Worm (Caenorhabditis elegans) whole organism, mixed stage, embryonic: ENCODE measurements around the gene pat-3.

Experiments used
- M03D4.4 ChIP-seq: sonication (generic microtip); optimal IDR thresholded peaks from 2 replicates; lab custom pipeline; 2017; ENCODE audit warnings: mild to moderate bottlenecking, missing genetic modification characterization, missing compliant biosample characterization
- bed-3 ChIP-seq: fragments of 200-800 bp; sonication (Bioruptor generic); optimal IDR thresholded peaks from 3 replicates; lab custom pipeline; 2018; ENCODE audit warnings: mild to moderate bottlenecking, missing genetic modification characterization, moderate library complexity, missing compliant biosample characterization
- blmp-1 ChIP-seq: fragments of 150-350 bp; optimal IDR thresholded peaks from 2 replicates; lab custom pipeline; 2014; ENCODE audit warnings: missing biosample characterization, missing genetic modification characterization
- ceh-39 ChIP-seq: fragments of 150-350 bp; optimal IDR thresholded peaks from 2 replicates; lab custom pipeline; 2014; ENCODE audit warnings: missing biosample characterization, missing genetic modification characterization
- ceh-43 ChIP-seq: fragments of 200-800 bp; sonication (Bioruptor generic); optimal IDR thresholded peaks from 2 replicates; lab custom pipeline; 2018; ENCODE audit warnings: mild to moderate bottlenecking, missing genetic modification characterization, moderate library complexity, missing compliant biosample characterization
- ceh-83 ChIP-seq: fragments of 200-800 bp; sonication (Bioruptor generic); optimal IDR thresholded peaks from 2 replicates; lab custom pipeline; 2018; ENCODE audit warnings: mild to moderate bottlenecking, missing genetic modification characterization, missing compliant biosample characterization
- ces-1 ChIP-seq: fragments of 150-350 bp; optimal IDR thresholded peaks from 2 replicates; lab custom pipeline; 2014; ENCODE audit warnings: missing biosample characterization, missing genetic modification reagents, missing genetic modification characterization
- cnd-1 ChIP-seq: fragments of 200-800 bp; sonication (Bioruptor generic); optimal IDR thresholded peaks from 2 replicates; lab custom pipeline; 2018; ENCODE audit warnings: mild to moderate bottlenecking, missing genetic modification characterization, missing compliant biosample characterization
- drap-1 ChIP-seq: fragments of 200-800 bp; sonication (Bioruptor generic); optimal IDR thresholded peaks from 3 replicates; lab custom pipeline; 2018; ENCODE audit warnings: mild to moderate bottlenecking, missing genetic modification characterization, missing compliant biosample characterization
- elt-1 ChIP-seq: sonication (generic microtip); optimal IDR thresholded peaks from 2 replicates; lab custom pipeline; 2017; ENCODE audit warnings: missing genetic modification characterization, mild to moderate bottlenecking, missing compliant biosample characterization, antibody characterized with exemption, moderate library complexity, borderline replicate concordance; ENCODE audit not compliant: insufficient read depth
- elt-3 ChIP-seq: fragments of 150-350 bp; optimal IDR thresholded peaks from 2 replicates; lab custom pipeline; 2014; ENCODE audit warnings: missing biosample characterization, missing genetic modification characterization
- flh-1 ChIP-seq: fragments of 200-800 bp; sonication (Bioruptor generic); optimal IDR thresholded peaks from 2 replicates; lab custom pipeline; 2018; ENCODE audit warnings: mild to moderate bottlenecking, missing genetic modification characterization, moderate library complexity, missing compliant biosample characterization
- ham-2 ChIP-seq: fragments of 200-800 bp; sonication (Bioruptor generic); optimal IDR thresholded peaks from 2 replicates; lab custom pipeline; 2018; ENCODE audit warnings: mild to moderate bottlenecking, missing genetic modification characterization, missing compliant biosample characterization
- hlh-1 ChIP-seq: fragments of 150-350 bp; optimal IDR thresholded peaks from 2 replicates; lab custom pipeline; 2014; ENCODE audit warnings: missing biosample characterization, missing genetic modification reagents, missing genetic modification characterization
- lin-13 ChIP-seq: fragments of 150-350 bp; optimal IDR thresholded peaks from 2 replicates; lab custom pipeline; 2014; ENCODE audit warnings: missing biosample characterization, missing genetic modification characterization
- lin-32 ChIP-seq: fragments of 200-800 bp; sonication (Bioruptor generic); optimal IDR thresholded peaks from 2 replicates; lab custom pipeline; 2018; ENCODE audit warnings: mild to moderate bottlenecking, missing genetic modification characterization, missing compliant biosample characterization
- lsy-2 ChIP-seq: fragments of 150-350 bp; optimal IDR thresholded peaks from 2 replicates; lab custom pipeline; 2014; ENCODE audit warnings: missing biosample characterization, missing genetic modification characterization
- mab-5 ChIP-seq: fragments of 150-350 bp; optimal IDR thresholded peaks from 2 replicates; lab custom pipeline; 2014; ENCODE audit warnings: missing biosample characterization, missing genetic modification characterization
- mep-1 ChIP-seq: fragments of 150-350 bp; optimal IDR thresholded peaks from 2 replicates; lab custom pipeline; 2017; ENCODE audit warnings: missing biosample characterization, missing genetic modification reagents, missing genetic modification characterization, inconsistent platforms
- mls-2 ChIP-seq: sonication (generic microtip); optimal IDR thresholded peaks from 2 replicates; lab custom pipeline; 2016; ENCODE audit warnings: mild to moderate bottlenecking, missing genetic modification characterization, moderate library complexity, missing compliant biosample characterization
- nhr-12 ChIP-seq: fragments of 150-350 bp; optimal IDR thresholded peaks from 2 replicates; lab custom pipeline; 2014; ENCODE audit warnings: missing biosample characterization, missing genetic modification characterization
- nhr-2 ChIP-seq: fragments of 150-350 bp; optimal IDR thresholded peaks from 2 replicates; lab custom pipeline; 2014; ENCODE audit warnings: missing biosample characterization, missing genetic modification characterization
- nhr-237 ChIP-seq: fragments of 150-350 bp; optimal IDR thresholded peaks from 2 replicates; lab custom pipeline; 2014; ENCODE audit warnings: missing biosample characterization, missing genetic modification characterization
- nhr-28 ChIP-seq: fragments of 150-350 bp; optimal IDR thresholded peaks from 2 replicates; lab custom pipeline; 2014; ENCODE audit warnings: missing biosample characterization, missing genetic modification characterization
- nhr-76 ChIP-seq: sonication (generic microtip); optimal IDR thresholded peaks from 2 replicates; lab custom pipeline; 2017; ENCODE audit warnings: missing biosample characterization, missing genetic modification characterization
- pha-4 ChIP-seq: fragments of 150-350 bp; optimal IDR thresholded peaks from 2 replicates; lab custom pipeline; 2018; ENCODE audit warnings: missing biosample characterization, missing genetic modification reagents, missing genetic modification characterization
- sem-2 ChIP-seq: fragments of 200-800 bp; sonication (Bioruptor generic); optimal IDR thresholded peaks from 2 replicates; lab custom pipeline; 2018; ENCODE audit warnings: mild to moderate bottlenecking, missing genetic modification characterization, missing compliant biosample characterization
- snpc-4 ChIP-seq: fragments of 150-350 bp; optimal IDR thresholded peaks from 2 replicates; lab custom pipeline; 2014; ENCODE audit warnings: missing biosample characterization, missing genetic modification characterization
- sptf-1 ChIP-seq: sonication (generic microtip); optimal IDR thresholded peaks from 2 replicates; lab custom pipeline; 2017; ENCODE audit warnings: mild to moderate bottlenecking, missing genetic modification characterization, moderate library complexity, missing compliant biosample characterization
- tbx-8 ChIP-seq: fragments of 200-800 bp; sonication (Bioruptor generic); optimal IDR thresholded peaks from 2 replicates; lab custom pipeline; 2018; ENCODE audit warnings: mild to moderate bottlenecking, missing genetic modification characterization, moderate library complexity, missing compliant biosample characterization
- unc-120 ChIP-seq: sonication (generic microtip); optimal IDR thresholded peaks from 2 replicates; lab custom pipeline; 2017; ENCODE audit warnings: missing genetic modification characterization, missing compliant biosample characterization; ENCODE audit not compliant: poor library complexity, severe bottlenecking
- unc-39 ChIP-seq: fragments of 150-350 bp; optimal IDR thresholded peaks from 2 replicates; lab custom pipeline; 2014; ENCODE audit warnings: missing biosample characterization, missing genetic modification characterization
- unc-62 ChIP-seq: fragments of 150-350 bp; optimal IDR thresholded peaks from 2 replicates; lab custom pipeline; 2014; ENCODE audit warnings: missing biosample characterization, missing genetic modification reagents, missing genetic modification characterization
- zip-8 ChIP-seq: fragments of 150-350 bp; optimal IDR thresholded peaks from 2 replicates; lab custom pipeline; 2014; ENCODE audit warnings: missing biosample characterization, missing genetic modification characterization
- ztf-11 ChIP-seq: fragments of 150-350 bp; optimal IDR thresholded peaks from 2 replicates; lab custom pipeline; 2014; ENCODE audit warnings: missing biosample characterization, missing genetic modification characterization

pat-3 gene

ce11 chrIII:3915705-3916104 lies 1.8 kb upstream of the pat-3 start:
- TF ChIP-seq unc-39 (tag; lab: Kevin White, UChicago) = no peak
- TF ChIP-seq lin-13 (tag; lab: Kevin White, UChicago) = no peak
- peak; percentile 12 for TF ChIP-seq cnd-1 (tag; lab: Kevin White, UChicago)
- TF ChIP-seq tbx-8 (GFP tag; lab: Kevin White, UChicago) = no peak
- no peak for TF ChIP-seq mab-5 (tag; lab: Kevin White, UChicago)
- TF ChIP-seq sem-2 = no peak
- TF ChIP-seq nhr-28 (tag; lab: Kevin White, UChicago) = no peak
- TF ChIP-seq ham-2 (GFP tag; lab: Kevin White, UChicago) = peak; percentile 88
- no peak for TF ChIP-seq ceh-83
- TF ChIP-seq elt-1 = no peak
- peak; percentile 53 for TF ChIP-seq unc-62 (GFP tag; lab: Kevin White, UChicago)
- TF ChIP-seq flh-1 (GFP tag; lab: Kevin White, UChicago) = no peak
- TF ChIP-seq drap-1 (GFP tag; lab: Kevin White, UChicago) = no peak
- no peak for TF ChIP-seq snpc-4 (tag; lab: Kevin White, UChicago)
- TF ChIP-seq elt-3 (tag; lab: Kevin White, UChicago) = no peak
- no peak for TF ChIP-seq nhr-76 (tag; lab: Kevin White, UChicago)
- TF ChIP-seq nhr-237 = no peak
- TF ChIP-seq blmp-1 = no peak
- TF ChIP-seq nhr-12 (tag; lab: Kevin White, UChicago) = no peak
- no peak for TF ChIP-seq ceh-39 (tag; lab: Kevin White, UChicago)
- peak; percentile 79 for TF ChIP-seq hlh-1 (tag; lab: Kevin White, UChicago)
- TF ChIP-seq bed-3 = no peak
- peak; percentile 24 for TF ChIP-seq ztf-11 (tag; lab: Kevin White, UChicago)
- TF ChIP-seq sptf-1 = no peak
- TF ChIP-seq unc-120 = peak; percentile 30
- TF ChIP-seq pha-4 (tag; lab: Kevin White, UChicago) = peak; percentile 4
- no peak for TF ChIP-seq ceh-43 (GFP tag; lab: Kevin White, UChicago)
- TF ChIP-seq ces-1 = peak; percentile 37
- peak; percentile 4 for TF ChIP-seq nhr-2 (tag; lab: Kevin White, UChicago)
- peak; percentile 15 for TF ChIP-seq mep-1 (tag; lab: Kevin White, UChicago)
- TF ChIP-seq lsy-2 (tag; lab: Kevin White, UChicago) = no peak
- TF ChIP-seq M03D4.4 (tag; lab: Kevin White, UChicago) = no peak
- no peak for TF ChIP-seq mls-2 (tag; lab: Kevin White, UChicago)
- no peak for TF ChIP-seq zip-8
- no peak for TF ChIP-seq lin-32

ce11 chrIII:3914836-3915235 lies 887 bp upstream of the pat-3 start:
- TF ChIP-seq cnd-1 (tag; lab: Kevin White, UChicago) (peak; percentile 11), hlh-1 (tag; lab: Kevin White, UChicago) (peak; percentile 95), unc-120 (peak; percentile 82), tbx-8 (GFP tag; lab: Kevin White, UChicago) (no peak), unc-62 (GFP tag; lab: Kevin White, UChicago) (peak; percentile 50), blmp-1 (no peak)

ce11 chrIII:3908205-3908604 lies 5.7 kb downstream of the pat-3 start:
- TF ChIP-seq elt-3 (tag; lab: Kevin White, UChicago) (no peak), lin-13 (tag; lab: Kevin White, UChicago) (no peak), nhr-28 (tag; lab: Kevin White, UChicago) (no peak), M03D4.4 (tag; lab: Kevin White, UChicago) (no peak), ceh-43 (GFP tag; lab: Kevin White, UChicago) (no peak), drap-1 (GFP tag; lab: Kevin White, UChicago) (no peak), pha-4 (tag; lab: Kevin White, UChicago) (no peak), mls-2 (tag; lab: Kevin White, UChicago) (no peak), unc-39 (tag; lab: Kevin White, UChicago) (no peak), sptf-1 (no peak), hlh-1 (tag; lab: Kevin White, UChicago) (peak; percentile 86), ces-1 (peak; percentile 41), snpc-4 (tag; lab: Kevin White, UChicago) (no peak), cnd-1 (tag; lab: Kevin White, UChicago) (no peak), nhr-2 (tag; lab: Kevin White, UChicago) (no peak), bed-3 (no peak), unc-120 (peak; percentile 9), elt-1 (no peak), ztf-11 (tag; lab: Kevin White, UChicago) (no peak), mep-1 (tag; lab: Kevin White, UChicago) (no peak), zip-8 (no peak), lin-32 (no peak), blmp-1 (no peak), ham-2 (GFP tag; lab: Kevin White, UChicago) (no peak), ceh-39 (tag; lab: Kevin White, UChicago) (no peak), nhr-12 (tag; lab: Kevin White, UChicago) (no peak), mab-5 (tag; lab: Kevin White, UChicago) (no peak), nhr-237 (no peak), tbx-8 (GFP tag; lab: Kevin White, UChicago) (no peak), nhr-76 (tag; lab: Kevin White, UChicago) (no peak), lsy-2 (tag; lab: Kevin White, UChicago) (no peak), flh-1 (GFP tag; lab: Kevin White, UChicago) (no peak), unc-62 (GFP tag; lab: Kevin White, UChicago) (peak; percentile 10), ceh-83 (no peak), sem-2 (no peak)
